Fruit fly (Drosophila melanogaster) whole organism, adult: Measurements from ENCODE around the gene CG14073.

Source experiments
- CG11617 ChIP-seq: fragments of 200-800 bp; sonication (Bioruptor generic); optimal IDR thresholded peaks from 2 replicates; lab custom pipeline; 2017; ENCODE audit warnings: mild to moderate bottlenecking, missing biosample characterization, missing genetic modification reagents, missing genetic modification characterization
- CG12768 ChIP-seq: fragments of 200-800 bp; sonication (Bioruptor generic); optimal IDR thresholded peaks from 2 replicates; lab custom pipeline; 2017; ENCODE audit warnings: missing biosample characterization, missing genetic modification characterization, mild to moderate bottlenecking, moderate library complexity, missing genetic modification reagents
- CG14711 ChIP-seq: fragments of 200-800 bp; sonication (Bioruptor generic); optimal IDR thresholded peaks from 2 replicates; lab custom pipeline; 2018; ENCODE audit warnings: missing biosample characterization, mild to moderate bottlenecking, missing genetic modification characterization, moderate library complexity
- CG1620 ChIP-seq: fragments of 200-800 bp; sonication (Bioruptor generic); optimal IDR thresholded peaks from 2 replicates; lab custom pipeline; 2016; ENCODE audit warnings: missing biosample characterization, missing genetic modification characterization
- CG33017 ChIP-seq: fragments of 200-800 bp; sonication (Bioruptor generic); optimal IDR thresholded peaks from 2 replicates; lab custom pipeline; 2018; ENCODE audit warnings: missing biosample characterization, mild to moderate bottlenecking, missing genetic modification characterization, moderate library complexity
- CG5204 ChIP-seq: fragments of 200-800 bp; sonication (Bioruptor generic); optimal IDR thresholded peaks from 2 replicates; lab custom pipeline; 2016; ENCODE audit warnings: missing biosample characterization, missing genetic modification characterization
- CG7045 ChIP-seq: fragments of 200-800 bp; sonication (Bioruptor generic); optimal IDR thresholded peaks from 2 replicates; lab custom pipeline; 2017; ENCODE audit warnings: missing biosample characterization, mild to moderate bottlenecking, missing genetic modification characterization
- CG7101 ChIP-seq: fragments of 200-800 bp; sonication (Bioruptor generic); optimal IDR thresholded peaks from 2 replicates; lab custom pipeline; 2018; ENCODE audit warnings: missing biosample characterization, mild to moderate bottlenecking, missing genetic modification characterization, moderate library complexity
- Clk ChIP-seq: fragments of 200-800 bp; sonication (Bioruptor generic); optimal IDR thresholded peaks from 2 replicates; lab custom pipeline; 2017; ENCODE audit warnings: missing biosample characterization, missing genetic modification characterization
- Crg-1 ChIP-seq: fragments of 200-800 bp; sonication (Bioruptor generic); optimal IDR thresholded peaks from 2 replicates; lab custom pipeline; 2016; ENCODE audit warnings: missing biosample characterization, missing genetic modification characterization
- Hr96 ChIP-seq: fragments of 200-800 bp; sonication (Bioruptor generic); optimal IDR thresholded peaks from 2 replicates; lab custom pipeline; 2016; ENCODE audit warnings: missing biosample characterization, missing genetic modification characterization
- Mnt ChIP-seq: fragments of 200-800 bp; sonication (Bioruptor generic); optimal IDR thresholded peaks from 2 replicates; lab custom pipeline; 2016; ENCODE audit warnings: missing biosample characterization, mild to moderate bottlenecking, missing genetic modification characterization
- bab1 ChIP-seq: fragments of 200-800 bp; sonication (Bioruptor generic); optimal IDR thresholded peaks from 3 replicates; lab custom pipeline; 2019; ENCODE audit warnings: missing biosample characterization, mild to moderate bottlenecking, missing genetic modification characterization, moderate library complexity
- cic ChIP-seq: fragments of 200-800 bp; sonication (Bioruptor generic); optimal IDR thresholded peaks from 2 replicates; lab custom pipeline; 2017; ENCODE audit warnings: missing biosample characterization, mild to moderate bottlenecking, missing genetic modification characterization, moderate library complexity
- cnc ChIP-seq, 2 experiments: fragments of >200 bp; optimal IDR thresholded peaks; 2 replicates each; lab custom pipeline; 2017
- kay ChIP-seq: fragments of 200-800 bp; sonication (Bioruptor generic); peaks from one replicate; lab custom pipeline; 2016; ENCODE audit warnings: missing biosample characterization, missing genetic modification characterization, borderline replicate concordance
- ovo ChIP-seq: fragments of 200-800 bp; sonication (Bioruptor generic); optimal IDR thresholded peaks from 2 replicates; lab custom pipeline; 2016; ENCODE audit warnings: missing biosample characterization, missing genetic modification characterization
- pad ChIP-seq: fragments of 200-800 bp; sonication (Bioruptor generic); optimal IDR thresholded peaks from 3 replicates; lab custom pipeline; 2017; ENCODE audit warnings: missing biosample characterization, missing genetic modification characterization, mild to moderate bottlenecking, moderate library complexity, missing genetic modification reagents
- tj ChIP-seq: fragments of 200-800 bp; sonication (Bioruptor generic); optimal IDR thresholded peaks from 3 replicates; lab custom pipeline; 2017; ENCODE audit warnings: missing biosample characterization, mild to moderate bottlenecking, missing genetic modification characterization, moderate library complexity
- toe ChIP-seq: fragments of 200-800 bp; sonication (Bioruptor generic); optimal IDR thresholded peaks from 2 replicates; lab custom pipeline; 2016; ENCODE audit warnings: missing biosample characterization, missing genetic modification characterization

CG14073 gene

DNA sequence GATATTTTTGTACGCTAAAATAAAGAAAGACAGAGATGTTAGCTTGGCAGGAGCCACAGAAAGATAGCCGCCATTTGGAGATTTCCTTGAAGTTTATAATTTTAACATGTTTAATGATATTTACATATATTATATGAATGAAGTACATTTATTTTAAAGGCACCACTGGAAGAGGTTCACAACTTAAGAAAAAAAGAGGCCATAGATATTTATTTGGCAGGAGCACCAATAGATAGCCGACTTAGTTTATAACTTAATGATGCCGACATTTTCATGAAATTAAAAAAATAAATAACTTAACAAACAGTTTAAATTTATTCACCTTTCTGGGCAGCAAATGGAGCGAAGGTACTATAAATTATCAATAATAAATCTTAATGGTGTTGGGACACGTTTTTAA, 1.6 kb upstream of the CG14073 start:
- TF ChIP-seq bab1 (GFP tag; lab: Kevin White, UChicago) (no peak), kay (GFP tag; lab: Kevin White, UChicago) (peak; percentile 91)

DNA sequence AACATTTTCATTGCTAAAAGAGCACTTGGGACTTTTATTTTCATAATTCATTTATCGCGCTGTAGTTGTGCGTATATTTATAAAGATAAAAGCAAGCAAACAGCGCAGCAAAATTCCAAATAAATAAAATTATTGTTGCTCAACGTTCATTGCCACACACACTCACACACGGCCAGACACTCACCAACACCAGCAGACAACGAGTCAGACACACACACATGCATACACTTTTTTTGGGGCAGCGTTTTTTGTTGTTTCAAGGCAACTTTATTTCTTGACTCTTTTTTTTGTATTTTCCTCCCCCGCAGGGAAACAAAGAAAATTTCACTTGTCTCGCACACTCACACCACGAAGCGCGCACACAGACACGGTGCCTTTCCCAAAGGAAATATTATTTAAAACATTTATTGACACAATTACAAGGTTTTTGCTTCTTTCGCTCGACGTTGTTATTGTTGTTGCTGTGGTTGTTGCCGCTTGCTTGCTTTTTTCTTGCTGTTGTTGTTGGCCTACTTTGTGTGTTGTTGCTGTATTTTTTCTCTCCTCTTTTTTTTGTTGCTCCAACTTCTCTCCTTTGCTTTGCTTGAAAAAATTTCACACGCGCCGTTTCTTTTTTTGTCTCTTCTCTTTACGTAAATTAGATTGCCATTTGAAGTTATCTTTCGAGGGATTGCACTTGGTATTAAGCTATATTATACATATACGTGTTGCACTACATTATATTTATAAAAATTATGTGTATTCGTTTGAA, 413 bp downstream of the CG14073 start:
- TF ChIP-seq CG12768 (GFP tag; lab: Kevin White, UChicago) (peak; percentile 21), CG7101 (peak; percentile 35), ovo (GFP tag; lab: Kevin White, UChicago) (peak; percentile 49), bab1 (GFP tag; lab: Kevin White, UChicago) (peak; percentile 30), CG11617 (GFP tag; lab: Kevin White, UChicago) (peak; percentile 51), CG14711 (tag; lab: Kevin White, UChicago) (peak; percentile 8), kay (GFP tag; lab: Kevin White, UChicago) (peak; percentile 96), Mnt (GFP tag; lab: Kevin White, UChicago) (peak; percentile 58), cnc (optimal IDR thresholded peaks at IDR 0.05; lab: Kevin White, UChicago) (no peak), cic (GFP tag; lab: Kevin White, UChicago) (no peak), Hr96 (GFP tag; lab: Kevin White, UChicago) (no peak)

DNA sequence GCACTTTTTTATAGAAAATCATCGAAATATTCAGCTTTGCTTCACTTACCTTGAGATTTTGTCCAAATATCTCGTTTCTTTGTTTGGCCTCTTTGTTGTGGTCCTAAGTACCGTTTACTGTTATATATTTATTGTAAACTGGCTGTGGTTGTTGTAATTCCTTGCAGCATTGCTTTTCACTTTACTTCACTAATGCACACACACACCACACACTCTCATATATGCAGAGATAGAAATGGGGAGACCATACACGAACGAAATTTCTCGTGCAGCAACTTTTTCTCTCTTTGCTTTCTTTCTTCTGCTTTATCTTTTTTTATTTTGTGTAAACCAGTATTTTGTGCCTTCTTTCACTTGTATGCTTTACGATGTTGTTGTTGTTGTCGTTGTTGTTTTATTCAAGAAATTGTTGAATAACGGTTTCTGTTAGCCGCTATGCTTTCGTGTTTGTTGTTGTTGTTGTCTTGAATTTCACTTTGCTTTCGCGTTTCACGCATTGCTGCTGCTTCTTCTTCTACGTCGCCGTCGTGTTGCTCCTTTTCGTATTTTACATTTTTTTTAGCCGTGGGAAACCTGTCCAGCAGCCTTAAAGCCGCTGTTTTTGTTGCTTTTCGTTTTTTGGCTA, 1.1 kb downstream of the CG14073 start:
- TF ChIP-seq bab1 (GFP tag; lab: Kevin White, UChicago) (no peak), cnc (optimal IDR thresholded peaks at IDR 0.05; lab: Kevin White, UChicago) (no peak), CG11617 (GFP tag; lab: Kevin White, UChicago) (no peak), CG7045 (GFP tag; lab: Kevin White, UChicago) (no peak), CG12768 (GFP tag; lab: Kevin White, UChicago) (no peak), Crg-1 (GFP tag; lab: Kevin White, UChicago) (no peak), CG33017 (no peak), tj (GFP tag; lab: Kevin White, UChicago) (no peak), Mnt (GFP tag; lab: Kevin White, UChicago) (no peak)

DNA sequence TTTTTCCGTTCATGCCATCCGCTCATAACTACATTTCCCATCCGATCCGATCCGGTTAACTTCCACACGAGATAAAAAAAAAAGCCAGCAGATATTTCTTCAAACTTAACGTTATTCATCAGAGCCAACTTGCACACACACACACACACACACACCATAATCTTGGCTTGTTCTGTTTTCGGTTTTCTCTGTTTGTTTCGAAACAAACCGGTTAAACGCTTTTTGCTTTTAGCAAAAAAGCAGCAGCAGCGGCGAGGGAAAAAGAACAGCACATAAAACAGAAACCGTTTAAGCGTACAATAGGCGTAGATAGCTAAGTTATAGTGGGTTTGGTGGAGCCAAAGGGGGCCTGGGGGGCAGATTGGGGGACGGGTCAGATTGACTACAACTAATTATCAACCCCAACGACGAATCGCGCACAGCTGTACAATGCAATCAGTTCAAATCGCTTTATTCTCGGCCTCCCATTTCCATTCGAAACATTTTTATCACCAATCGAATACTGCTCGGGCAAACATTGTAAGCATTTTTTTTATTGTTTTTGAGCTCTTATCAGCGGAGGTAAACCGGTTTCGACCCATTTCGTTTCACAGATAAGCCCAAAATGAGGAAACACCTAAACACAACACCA, 3.1 kb downstream of the CG14073 start:
- TF ChIP-seq toe (no peak), cic (GFP tag; lab: Kevin White, UChicago) (peak; percentile 63), kay (GFP tag; lab: Kevin White, UChicago) (peak; percentile 35)

DNA sequence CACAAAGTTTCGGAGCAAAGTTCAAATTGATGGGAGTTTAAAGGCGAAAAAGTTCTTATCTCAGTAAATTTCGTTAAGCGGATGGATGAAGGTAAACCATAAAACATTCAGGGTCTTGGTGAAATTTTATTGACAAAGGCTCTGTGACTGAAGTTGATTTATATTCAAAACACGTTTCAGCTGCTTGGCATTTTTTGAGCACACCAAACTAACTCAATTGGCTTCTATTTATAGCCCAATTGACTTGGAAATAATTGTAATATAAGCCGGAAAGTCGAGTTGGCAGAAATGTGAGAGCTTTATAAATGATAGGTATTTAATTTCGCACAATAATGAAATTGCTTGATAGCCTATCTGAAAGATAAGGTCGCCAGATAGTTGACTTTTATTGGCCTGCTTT, 3.8 kb downstream of the CG14073 start:
- TF ChIP-seq kay (GFP tag; lab: Kevin White, UChicago) = peak; percentile 63
- no peak for TF ChIP-seq cnc (optimal IDR thresholded peaks at IDR 0.05; lab: Kevin White, UChicago)

DNA sequence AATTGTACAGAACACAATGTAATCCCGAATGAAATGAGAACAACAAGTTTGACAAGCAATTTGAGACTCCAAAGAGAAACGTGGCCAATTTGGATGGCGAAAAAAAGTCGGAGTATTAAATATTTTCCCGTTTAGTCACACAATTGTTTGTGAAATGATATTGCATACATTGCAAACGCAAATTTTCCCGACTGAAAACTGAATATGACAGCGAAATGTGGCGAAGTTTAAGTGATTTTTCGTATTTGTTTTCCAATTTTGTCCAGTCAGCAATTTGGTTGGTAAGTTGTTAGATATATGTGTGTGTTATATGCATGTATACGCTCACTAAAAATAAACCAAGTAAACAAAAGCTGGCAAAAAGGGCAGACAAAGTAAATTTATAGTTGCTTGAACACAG, 4.3 kb downstream of the CG14073 start:
- no peak for TF ChIP-seq CG33017
- TF ChIP-seq Clk (GFP tag; lab: Kevin White, UChicago) = no peak
- TF ChIP-seq pad (GFP tag; lab: Kevin White, UChicago) = no peak
- peak; percentile 92 for TF ChIP-seq tj (GFP tag; lab: Kevin White, UChicago)
- no peak for TF ChIP-seq CG1620 (GFP tag; lab: Kevin White, UChicago)
- TF ChIP-seq CG11617 (GFP tag; lab: Kevin White, UChicago) = no peak
- no peak for TF ChIP-seq cic (GFP tag; lab: Kevin White, UChicago)
- no peak for TF ChIP-seq Hr96 (GFP tag; lab: Kevin White, UChicago)

DNA sequence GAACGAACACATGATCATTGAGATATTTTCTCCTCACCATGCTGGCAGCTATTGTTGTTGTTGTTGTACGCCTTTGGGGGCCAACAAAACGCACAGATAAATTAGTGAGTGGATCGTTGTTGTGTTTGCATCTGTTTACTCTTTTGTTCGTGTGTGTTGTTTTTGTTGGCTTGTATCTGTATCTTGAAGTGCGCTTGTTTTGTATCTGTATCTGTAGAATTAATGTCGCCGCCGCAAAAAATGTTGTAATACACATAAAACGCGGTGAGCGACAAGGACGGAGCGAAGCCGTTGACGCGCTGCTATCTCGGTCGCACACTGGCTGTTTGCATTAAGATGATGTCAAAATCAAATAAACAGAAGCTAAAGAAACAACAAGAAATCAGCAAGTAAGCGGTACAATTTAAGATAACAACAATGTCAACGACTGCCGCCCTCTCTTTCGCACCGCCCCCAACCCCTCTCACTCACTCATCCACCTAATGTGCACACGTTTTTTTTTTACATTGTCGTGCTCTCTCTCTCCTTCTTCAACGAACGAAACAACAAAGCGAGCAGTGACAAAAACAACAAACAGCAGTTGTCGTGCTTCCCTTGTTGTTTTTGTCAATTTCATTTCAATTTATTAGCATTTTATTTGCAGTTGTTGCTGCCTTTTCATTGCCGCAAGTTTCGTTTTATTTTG, 6.4 kb downstream of the CG14073 start:
- TF ChIP-seq CG14711 (tag; lab: Kevin White, UChicago) (peak; percentile 40), Hr96 (GFP tag; lab: Kevin White, UChicago) (no peak), CG1620 (GFP tag; lab: Kevin White, UChicago) (no peak), CG7045 (GFP tag; lab: Kevin White, UChicago) (peak; percentile 83), Crg-1 (GFP tag; lab: Kevin White, UChicago) (peak; percentile 78), CG5204 (no peak), ovo (GFP tag; lab: Kevin White, UChicago) (peak; percentile 91), CG7101 (peak; percentile 81), cic (GFP tag; lab: Kevin White, UChicago) (peak; percentile 90), bab1 (GFP tag; lab: Kevin White, UChicago) (peak; percentile 17), kay (GFP tag; lab: Kevin White, UChicago) (peak; percentile 68), Clk (GFP tag; lab: Kevin White, UChicago) (peak; percentile 73), CG33017 (peak; percentile 60), cnc (optimal IDR thresholded peaks at IDR 0.05; lab: Kevin White, UChicago) (no peak), CG11617 (GFP tag; lab: Kevin White, UChicago) (peak; percentile 79), pad (GFP tag; lab: Kevin White, UChicago) (peak; percentile 67), Mnt (GFP tag; lab: Kevin White, UChicago) (peak; percentile 84), tj (GFP tag; lab: Kevin White, UChicago) (peak; percentile 84), toe (no peak), CG12768 (GFP tag; lab: Kevin White, UChicago) (peak; percentile 65)
